Fruit fly (Drosophila melanogaster) whole organism: ENCODE results near the gene CG31549.

Experiments used
- EcR ChIP-seq, 2 experiments: fragments of >200 bp; optimal IDR thresholded peaks; 2 replicates each; lab custom pipeline; 2017; ENCODE audit warnings: missing biosample characterization in 2 of 2, missing genetic modification characterization in 2 of 2, missing genetic modification reagents in 2 of 2
- pan ChIP-seq: fragments of >200 bp; optimal IDR thresholded peaks from 2 replicates; lab custom pipeline; 2017

DNA sequence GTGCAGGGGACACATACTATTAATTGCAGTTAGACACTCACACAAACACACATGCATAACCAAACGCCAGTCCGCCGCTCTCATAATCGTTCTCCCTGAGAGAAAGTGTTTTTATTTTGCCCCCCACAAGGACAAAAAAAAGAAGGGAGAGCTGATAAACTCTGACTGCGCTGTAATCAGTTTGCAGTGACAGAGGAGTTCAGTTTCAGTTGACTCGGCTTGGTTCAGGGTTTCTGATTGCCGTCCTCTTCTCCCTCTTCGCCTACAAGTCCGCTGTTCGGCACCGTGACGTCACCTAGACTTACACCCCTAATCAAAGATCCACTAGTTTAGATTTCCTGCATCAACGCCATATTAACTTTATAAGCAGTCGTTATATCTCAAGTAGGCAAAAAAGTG is 39.3 kb downstream of the CG31549 start:
- TF ChIP-seq pan (lab: Kevin White, UChicago) (no peak), EcR (GFP tag; optimal IDR thresholded peaks at IDR 0.05; lab: Kevin White, UChicago) (no peak)
